Fruit fly (Drosophila melanogaster): Measurements from ENCODE around the gene AnxB11.

The AnxB11 gene

dm6 chrX:16446769-16447168 is 24.7 kb upstream of the AnxB11 start, which contains the start of gene eIF2alpha (continued):
- TF ChIP-seq CG12391 (tag; optimal IDR thresholded peaks at IDR 0.05): no peak
- TF ChIP-seq CG11695 (GFP tag; IDR thresholded peaks at IDR 0.05): no peak
- no peak for TF ChIP-seq Hand (GFP tag; optimal IDR thresholded peaks at IDR 0.05)
- TF ChIP-seq hkb (optimal IDR thresholded peaks at IDR 0.05): no peak
- 0 out of 2 replicates have a peak, but pooled peaks have one; percentile 28 for TF ChIP-seq hkb (GFP tag; IDR thresholded peaks at IDR 0.05)
- peak; percentile 85 for TF ChIP-seq CG9797 (GFP tag; optimal IDR thresholded peaks at IDR 0.05)
- TF ChIP-seq YL-1 (GFP tag; optimal IDR thresholded peaks at IDR 0.05): peak; percentile 56
- TF ChIP-seq Scr (GFP tag; IDR thresholded peaks at IDR 0.05; ENCODE audit: partially characterized antibody): peak; percentile 72
- no peak for TF ChIP-seq slp2 (GFP tag; optimal IDR thresholded peaks at IDR 0.05)
- TF ChIP-seq Jarid2 (GFP tag; optimal IDR thresholded peaks at IDR 0.05): no peak
- peak; percentile 76; the same call in 2 of the 4 replicates for TF ChIP-seq chinmo (GFP tag; IDR thresholded peaks at IDR 0.05; ENCODE audit: partially characterized antibody)
- peak; percentile 85 for TF ChIP-seq Dp (GFP tag; optimal IDR thresholded peaks at IDR 0.05)
- no peak for TF ChIP-seq CG8944 (GFP tag; optimal IDR thresholded peaks at IDR 0.05)
- no peak for TF ChIP-seq btn (GFP tag; optimal IDR thresholded peaks at IDR 0.05)
- no peak for TF ChIP-seq Oli (tag; optimal IDR thresholded peaks at IDR 0.05)
- TF ChIP-seq pros (GFP tag; optimal IDR thresholded peaks at IDR 0.05): no peak
- no peak for TF ChIP-seq CG7556 (GFP tag; optimal IDR thresholded peaks at IDR 0.05)
- TF ChIP-seq ash1 (GFP tag; optimal IDR thresholded peaks at IDR 0.05): no peak
- TF ChIP-seq crp (GFP tag; optimal IDR thresholded peaks at IDR 0.05): peak in 1 of 2 experiments; percentile 62
- no peak for TF ChIP-seq CG10366 (GFP tag; IDR thresholded peaks at IDR 0.05)
- peak; percentile 19 for TF ChIP-seq phol (tag; optimal IDR thresholded peaks at IDR 0.05)
- peak; percentile 70; the same call in 1 of the 3 replicates for TF ChIP-seq mld (GFP tag; IDR thresholded peaks at IDR 0.05; ENCODE audit: partially characterized antibody)
- TF ChIP-seq usp (GFP tag; optimal IDR thresholded peaks at IDR 0.05): no peak
- peak; percentile 83 for TF ChIP-seq unc-4 (GFP tag; IDR thresholded peaks at IDR 0.05; ENCODE audit: partially characterized antibody)
- no peak for TF ChIP-seq CG11085 (GFP tag; IDR thresholded peaks at IDR 0.05)
- no peak for TF ChIP-seq CG15696 (tag; optimal IDR thresholded peaks at IDR 0.05)
- peak; percentile 15; the same call in 1 of the 3 replicates for TF ChIP-seq row (GFP tag; IDR thresholded peaks at IDR 0.05)
- peak; percentile 11 for TF ChIP-seq HLHmδ (GFP tag; optimal IDR thresholded peaks at IDR 0.05)
- TF ChIP-seq Sin3A (optimal IDR thresholded peaks at IDR 0.05): peak; percentile 52
- TF ChIP-seq CG34422 (GFP tag; IDR thresholded peaks at IDR 0.05): peak; percentile 35; the same call in 1 of the 3 replicates
- peak; percentile 80 for TF ChIP-seq gfzf (GFP tag; optimal IDR thresholded peaks at IDR 0.05)
- TF ChIP-seq crol (GFP tag; IDR thresholded peaks at IDR 0.05): no peak
- TF ChIP-seq Poxn (GFP tag; IDR thresholded peaks at IDR 0.05): no peak
- no peak for TF ChIP-seq Hr51 (GFP tag; optimal IDR thresholded peaks at IDR 0.05)
- peak; percentile 69 for TF ChIP-seq ftz-f1 (GFP tag; optimal IDR thresholded peaks at IDR 0.05)
- peak; percentile 46; the same call in 1 of the 3 replicates for TF ChIP-seq Doc3 (GFP tag; IDR thresholded peaks at IDR 0.05; ENCODE audit: partially characterized antibody)
- TF ChIP-seq Myb (GFP tag; optimal IDR thresholded peaks at IDR 0.05): peak; percentile 48
- TF ChIP-seq br (optimal IDR thresholded peaks at IDR 0.05): no peak
- peak; percentile 72 for TF ChIP-seq Dll (GFP tag; IDR thresholded peaks at IDR 0.05; ENCODE audit: partially characterized antibody)
- TF ChIP-seq insv (GFP tag; optimal IDR thresholded peaks at IDR 0.05): peak in 1 of 2 experiments; percentile 49
- peak; percentile 84 for TF ChIP-seq BEAF-32 (GFP tag; optimal IDR thresholded peaks at IDR 0.05)
- TF ChIP-seq trem (tag; optimal IDR thresholded peaks at IDR 0.05): peak; percentile 31
- TF ChIP-seq CG17829 (tag; optimal IDR thresholded peaks at IDR 0.05): peak; percentile 41
- TF ChIP-seq CG10147 (GFP tag; optimal IDR thresholded peaks at IDR 0.05): no peak
- peak; percentile 63 for TF ChIP-seq Med (GFP tag)
- TF ChIP-seq pzg (GFP tag; optimal IDR thresholded peaks at IDR 0.05): peak; percentile 92
- no peak for TF ChIP-seq peb (GFP tag; IDR thresholded peaks at IDR 0.05)
- no peak for TF ChIP-seq CG3838 (GFP tag; optimal IDR thresholded peaks at IDR 0.05)
- peak; percentile 70 for TF ChIP-seq CG34224 (GFP tag; IDR thresholded peaks at IDR 0.05; ENCODE audit: partially characterized antibody)
- peak; percentile 9; the same call in 1 of the 2 replicates for TF ChIP-seq CG32532 (GFP tag; IDR thresholded peaks at IDR 0.05)

Data from whole organism, embryonic.